Fruit fly (Drosophila melanogaster): ENCODE data around the gene Tg.

DNA sequence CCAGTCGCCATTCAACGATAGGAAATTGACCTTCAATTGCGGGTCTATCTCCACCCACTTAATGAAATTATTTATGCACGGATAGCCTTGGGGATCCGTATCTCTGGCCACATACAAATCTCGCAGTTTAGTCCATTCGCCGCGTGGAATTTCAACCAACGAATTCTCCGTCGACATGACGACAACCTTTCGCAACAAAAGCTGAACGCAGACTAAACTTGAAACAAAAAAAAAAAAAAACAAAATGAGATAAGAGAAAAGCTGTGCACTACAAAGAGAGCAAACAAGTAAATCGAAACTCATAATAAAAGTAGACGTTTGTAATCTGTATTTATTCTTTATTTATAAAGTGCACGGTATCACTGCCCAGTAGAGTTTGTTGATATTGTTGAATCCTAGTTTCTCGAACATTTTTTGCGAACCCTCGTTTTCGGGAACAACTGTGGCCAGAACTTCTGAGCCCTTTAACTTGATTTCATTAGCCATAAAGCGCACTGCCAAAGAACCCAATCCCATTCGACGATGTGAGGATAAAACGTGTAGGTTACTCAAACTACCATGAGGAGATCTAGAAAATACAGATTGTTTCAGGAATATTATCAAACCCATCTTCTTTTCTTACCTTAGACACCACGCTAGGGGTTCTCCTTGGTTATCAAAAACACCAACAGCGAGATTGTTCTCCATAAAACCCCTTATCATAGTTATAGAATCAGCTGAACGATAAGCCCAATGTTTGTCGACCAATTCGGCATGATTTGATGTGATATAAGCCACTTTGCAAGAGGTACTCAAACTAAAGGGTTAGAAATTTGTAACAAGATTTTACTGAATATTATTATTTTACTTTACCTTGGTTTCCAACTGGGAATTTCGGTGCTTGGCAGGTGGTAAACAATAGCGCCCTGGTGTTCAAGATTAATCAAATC is 1.7 kb upstream of the Tg start, which contains the start of gene CG12560:
- TF ChIP-seq insv (optimal IDR thresholded peaks at IDR 0.05) (no peak), ttk (optimal IDR thresholded peaks at IDR 0.05) (no peak), psq (optimal IDR thresholded peaks at IDR 0.05) (no peak), h (optimal IDR thresholded peaks at IDR 0.05) (no peak), Sin3A (optimal IDR thresholded peaks at IDR 0.05) (no peak)

Data from Kc167 (cell line).